Fruit fly (Drosophila melanogaster) whole organism, prepupa: ENCODE results near the gene wuho.
A peak's percentile ranks its signal among the peaks of the same experiment; 100 is the strongest.

Experiments used
- Blimp-1 ChIP-seq: fragments of 200-800 bp; sonication (Bioruptor generic); optimal IDR thresholded peaks from 3 replicates; lab custom pipeline; 2017; ENCODE audit warnings: missing biosample characterization, missing genetic modification characterization, mild to moderate bottlenecking, moderate library complexity, missing genetic modification reagents
- CG10631 ChIP-seq: fragments of 200-800 bp; sonication (Bioruptor generic); optimal IDR thresholded peaks from 2 replicates; lab custom pipeline; 2016; ENCODE audit warnings: missing biosample characterization, missing genetic modification characterization
- CG11762 ChIP-seq: fragments of 200-800 bp; sonication (Bioruptor generic); optimal IDR thresholded peaks from 3 replicates; lab custom pipeline; 2016; ENCODE audit warnings: missing biosample characterization, missing genetic modification characterization; ENCODE audit not compliant: insufficient read depth
- CG11902 ChIP-seq: fragments of 200-800 bp; sonication (Bioruptor generic); optimal IDR thresholded peaks from 3 replicates; lab custom pipeline; 2016; ENCODE audit warnings: missing biosample characterization, missing genetic modification characterization
- CG15336 ChIP-seq: fragments of 200-800 bp; sonication (Bioruptor generic); IDR thresholded peaks from 2 replicates; pipeline ENCODE4 v1.3.6; 2022; ENCODE audit warnings: missing biosample characterization, missing genetic modification characterization
- CG1621 ChIP-seq: fragments of 200-800 bp; sonication (Bioruptor generic); optimal IDR thresholded peaks from 3 replicates; lab custom pipeline; 2018; ENCODE audit warnings: missing biosample characterization, mild to moderate bottlenecking, missing genetic modification characterization
- CG3032 ChIP-seq: fragments of 200-800 bp; optimal IDR thresholded peaks from 2 replicates; lab custom pipeline; 2019; ENCODE audit warnings: missing biosample characterization, mild to moderate bottlenecking, missing genetic modification characterization, moderate library complexity
- CG31627 ChIP-seq: fragments of 200-800 bp; sonication (Bioruptor generic); optimal IDR thresholded peaks from 3 replicates; lab custom pipeline; 2016; ENCODE audit warnings: missing biosample characterization, missing genetic modification characterization
- CG32006 ChIP-seq: fragments of 200-800 bp; sonication (Bioruptor generic); optimal IDR thresholded peaks from 3 replicates; lab custom pipeline; 2017; ENCODE audit warnings: missing biosample characterization, mild to moderate bottlenecking, missing genetic modification characterization
- CG34406 ChIP-seq: fragments of 200-800 bp; sonication (Bioruptor generic); optimal IDR thresholded peaks from 3 replicates; lab custom pipeline; 2016; ENCODE audit warnings: missing biosample characterization, missing genetic modification characterization
- CG3919 ChIP-seq: fragments of 200-800 bp; sonication (Bioruptor generic); optimal IDR thresholded peaks from 3 replicates; lab custom pipeline; 2016; ENCODE audit warnings: missing biosample characterization, missing genetic modification characterization
- CG6792 ChIP-seq: fragments of 200-800 bp; sonication (Bioruptor generic); optimal IDR thresholded peaks from 3 replicates; lab custom pipeline; 2016; ENCODE audit warnings: missing biosample characterization, missing genetic modification characterization
- CG6854 ChIP-seq: fragments of 200-800 bp; sonication (Bioruptor generic); optimal IDR thresholded peaks from 2 replicates; lab custom pipeline; 2017; ENCODE audit warnings: missing biosample characterization, mild to moderate bottlenecking, missing genetic modification characterization
- CG8632 ChIP-seq: fragments of 200-800 bp; sonication (Bioruptor generic); optimal IDR thresholded peaks from 3 replicates; lab custom pipeline; 2016; ENCODE audit warnings: missing biosample characterization, missing genetic modification characterization
- Eip75B ChIP-seq: fragments of 200-800 bp; sonication (Bioruptor generic); optimal IDR thresholded peaks from 3 replicates; lab custom pipeline; 2016; ENCODE audit warnings: missing biosample characterization, missing genetic modification characterization
- Eip78C ChIP-seq: fragments of 200-800 bp; sonication (Bioruptor generic); peaks from one replicate; lab custom pipeline; 2016; ENCODE audit warnings: missing biosample characterization, missing genetic modification characterization
- Eip93F ChIP-seq: fragments of 200-800 bp; sonication (Bioruptor generic); optimal IDR thresholded peaks from 2 replicates; lab custom pipeline; 2016; ENCODE audit warnings: missing biosample characterization, mild to moderate bottlenecking, missing genetic modification characterization
- Gug ChIP-seq: fragments of 200-800 bp; sonication (Bioruptor generic); IDR thresholded peaks from 2 replicates; pipeline ENCODE4 v1.3.6; 2022; ENCODE audit warnings: missing biosample characterization, missing genetic modification characterization
- Hr38 ChIP-seq: sonication (Bioruptor generic); optimal IDR thresholded peaks from 2 replicates; lab custom pipeline; 2016; ENCODE audit warnings: missing biosample characterization, missing genetic modification characterization
- Hr39 ChIP-seq: fragments of 200-800 bp; sonication (Bioruptor generic); optimal IDR thresholded peaks from 2 replicates; lab custom pipeline; 2016; ENCODE audit warnings: missing biosample characterization, missing genetic modification characterization
- Hr4 ChIP-seq: fragments of 200-800 bp; sonication (Bioruptor generic); optimal IDR thresholded peaks from 3 replicates; lab custom pipeline; 2016; ENCODE audit warnings: missing biosample characterization, missing genetic modification characterization
- OdsH ChIP-seq: fragments of 200-800 bp; sonication (Bioruptor generic); optimal IDR thresholded peaks from 3 replicates; lab custom pipeline; 2016; ENCODE audit warnings: missing biosample characterization, missing genetic modification characterization
- Smox ChIP-seq: fragments of 200-800 bp; sonication (Bioruptor generic); optimal IDR thresholded peaks from 3 replicates; lab custom pipeline; 2016; ENCODE audit warnings: missing biosample characterization, missing genetic modification characterization
- Sox102F ChIP-seq: fragments of 200-800 bp; sonication (Bioruptor generic); optimal IDR thresholded peaks from 2 replicates; lab custom pipeline; 2016; ENCODE audit warnings: missing biosample characterization, mild to moderate bottlenecking, missing genetic modification characterization
- Sox14 ChIP-seq: fragments of 200-800 bp; sonication (Bioruptor generic); optimal IDR thresholded peaks from 3 replicates; lab custom pipeline; 2016; ENCODE audit warnings: missing biosample characterization, missing genetic modification characterization
- achi ChIP-seq: fragments of 200-800 bp; sonication (Bioruptor generic); optimal IDR thresholded peaks from 3 replicates; lab custom pipeline; 2016; ENCODE audit warnings: missing biosample characterization, missing genetic modification characterization
- acj6 ChIP-seq: fragments of 200-800 bp; sonication (Bioruptor generic); optimal IDR thresholded peaks from 3 replicates; lab custom pipeline; 2016; ENCODE audit warnings: missing biosample characterization, missing genetic modification characterization
- cyc ChIP-seq: fragments of 200-800 bp; sonication (Bioruptor generic); optimal IDR thresholded peaks from 3 replicates; lab custom pipeline; 2016; ENCODE audit warnings: missing biosample characterization, missing genetic modification characterization
- dsx ChIP-seq: fragments of 200-800 bp; optimal IDR thresholded peaks from 3 replicates; lab custom pipeline; 2019; ENCODE audit warnings: missing biosample characterization, mild to moderate bottlenecking, missing genetic modification characterization, moderate library complexity; ENCODE audit not compliant: poor library complexity, severe bottlenecking
- eg ChIP-seq: fragments of 200-800 bp; sonication (Bioruptor generic); IDR thresholded peaks from 3 replicates; pipeline ENCODE4 v1.3.6; 2022; ENCODE audit warnings: missing biosample characterization, missing genetic modification characterization
- esn ChIP-seq: fragments of 200-800 bp; sonication (Bioruptor generic); optimal IDR thresholded peaks from 2 replicates; lab custom pipeline; 2016; ENCODE audit warnings: missing biosample characterization, mild to moderate bottlenecking, missing genetic modification characterization, moderate library complexity
- fd85E ChIP-seq: fragments of 200-800 bp; sonication (Bioruptor generic); optimal IDR thresholded peaks from 3 replicates; lab custom pipeline; 2016; ENCODE audit warnings: missing biosample characterization, missing genetic modification characterization
- fkh ChIP-seq: fragments of 200-800 bp; sonication (Bioruptor generic); optimal IDR thresholded peaks from 3 replicates; lab custom pipeline; 2017; ENCODE audit warnings: missing biosample characterization, mild to moderate bottlenecking, missing genetic modification characterization, moderate library complexity
- lz ChIP-seq: fragments of 200-800 bp; sonication (Bioruptor generic); optimal IDR thresholded peaks from 3 replicates; lab custom pipeline; 2016; ENCODE audit warnings: missing biosample characterization, missing genetic modification characterization
- net ChIP-seq: fragments of 200-800 bp; sonication (Bioruptor generic); optimal IDR thresholded peaks from 3 replicates; lab custom pipeline; 2016; ENCODE audit warnings: missing biosample characterization, missing genetic modification characterization
- pdm3 ChIP-seq: fragments of 200-800 bp; sonication (Bioruptor generic); optimal IDR thresholded peaks from 3 replicates; lab custom pipeline; 2016; ENCODE audit warnings: missing biosample characterization, missing genetic modification characterization
- salr ChIP-seq, 2 experiments: fragments of 200-800 bp; sonication (Bioruptor generic); optimal IDR thresholded peaks; 3 replicates each; lab custom pipeline; 2016 to 2018; ENCODE audit warnings: missing biosample characterization in 2 of 2, missing genetic modification characterization in 2 of 2, mild to moderate bottlenecking in 1 of 2
- spab ChIP-seq: fragments of 200-800 bp; sonication (Bioruptor generic); optimal IDR thresholded peaks from 2 replicates; lab custom pipeline; 2017; ENCODE audit warnings: missing biosample characterization, mild to moderate bottlenecking, missing genetic modification characterization, missing genetic modification reagents
- ss ChIP-seq, 2 experiments: fragments of 200-800 bp; sonication (Bioruptor generic); optimal IDR thresholded peaks; 2 replicates in 1 of 2; 3 replicates in 1 of 2; lab custom pipeline; 2017 to 2018; ENCODE audit warnings: mild to moderate bottlenecking in 2 of 2, missing biosample characterization in 2 of 2, missing genetic modification characterization in 2 of 2, moderate library complexity in 1 of 2
- topi ChIP-seq: fragments of 200-800 bp; sonication (Bioruptor generic); optimal IDR thresholded peaks from 3 replicates; lab custom pipeline; 2016; ENCODE audit warnings: missing biosample characterization, missing genetic modification characterization
- vri ChIP-seq: fragments of 200-800 bp; sonication (Bioruptor generic); optimal IDR thresholded peaks from 3 replicates; lab custom pipeline; 2016; ENCODE audit warnings: missing biosample characterization, mild to moderate bottlenecking, missing genetic modification characterization

The wuho gene

DNA sequence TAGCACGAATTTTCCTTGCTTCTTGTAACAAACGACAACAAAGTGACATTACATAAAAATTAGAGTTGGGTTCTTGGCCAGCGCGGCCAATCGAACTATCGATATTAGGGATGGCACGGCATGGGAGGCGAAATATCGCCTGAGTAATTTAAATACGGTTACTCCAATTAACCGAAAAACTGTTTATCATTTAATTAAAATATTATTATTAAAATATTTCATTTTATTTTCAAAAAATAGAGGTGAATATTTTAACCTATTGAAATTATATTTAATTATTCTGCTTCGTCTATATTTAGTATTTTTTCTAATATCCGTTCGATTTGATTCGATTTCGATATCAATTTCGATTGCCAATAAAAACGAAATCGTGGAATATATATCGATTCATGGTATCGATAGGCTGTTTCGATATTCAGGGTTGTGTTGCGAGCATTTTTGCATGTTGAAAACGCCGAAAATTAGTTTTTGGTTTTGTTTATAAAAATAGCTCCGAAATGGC lies 32.4 kb upstream of the wuho start, which contains the start of the genes Rbcn-3A and Spx:
Gene Rbcn-3A (minus strand): TSS at position 74 of the 502 bp plus-strand sequence.
Gene Spx (plus strand): TSS at position 409 of the 502 bp plus-strand sequence.
- TF ChIP-seq topi (peak; percentile 13), CG3032 (tag; lab: Kevin White, UChicago) (peak; percentile 41), net (no peak), CG8632 (GFP tag; lab: Kevin White, UChicago) (peak; percentile 20), CG34406 (GFP tag; lab: Kevin White, UChicago) (peak; percentile 10), dsx (GFP tag; lab: Kevin White, UChicago) (peak; percentile 45), achi (GFP tag; lab: Kevin White, UChicago) (peak; percentile 47), Eip78C (GFP tag; lab: Kevin White, UChicago) (peak; percentile 61), fd85E (GFP tag; lab: Kevin White, UChicago) (no peak), eg (GFP tag; lab: Robert Waterston, UW) (0 out of 3 replicates have a peak, but pooled peaks have one; percentile 13), CG31627 (peak; percentile 3), vri (GFP tag; lab: Kevin White, UChicago) (peak; percentile 39), esn (GFP tag; lab: Kevin White, UChicago) (peak; percentile 42), lz (GFP tag; lab: Kevin White, UChicago) (peak; percentile 9), CG10631 (GFP tag; lab: Kevin White, UChicago) (no peak), acj6 (GFP tag; lab: Kevin White, UChicago) (peak; percentile 35), CG1621 (tag; lab: Kevin White, UChicago) (no peak), ss (GFP tag; optimal IDR thresholded peaks at IDR 0.05; lab: Kevin White, UChicago) (no peak)

DNA sequence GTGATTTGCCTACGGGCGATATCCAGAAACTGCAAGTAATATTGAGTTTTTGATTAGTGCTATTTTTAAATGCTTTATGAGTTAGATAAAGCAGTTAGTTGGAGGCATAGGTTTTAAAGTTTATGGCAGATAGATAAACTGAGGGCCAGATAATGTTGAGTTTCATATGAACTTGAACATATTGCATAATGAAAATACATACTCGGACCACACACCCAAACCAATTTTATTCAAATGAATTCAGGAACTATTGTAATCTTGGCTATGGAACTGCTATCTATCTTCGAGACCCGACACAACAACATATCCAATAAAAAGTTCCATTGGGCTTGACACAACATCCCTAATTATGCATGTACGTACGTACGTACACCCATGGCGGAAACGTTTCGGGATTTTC lies 28.2 kb upstream of the wuho start:
- no peak for TF ChIP-seq Smox (GFP tag; lab: Kevin White, UChicago)

DNA sequence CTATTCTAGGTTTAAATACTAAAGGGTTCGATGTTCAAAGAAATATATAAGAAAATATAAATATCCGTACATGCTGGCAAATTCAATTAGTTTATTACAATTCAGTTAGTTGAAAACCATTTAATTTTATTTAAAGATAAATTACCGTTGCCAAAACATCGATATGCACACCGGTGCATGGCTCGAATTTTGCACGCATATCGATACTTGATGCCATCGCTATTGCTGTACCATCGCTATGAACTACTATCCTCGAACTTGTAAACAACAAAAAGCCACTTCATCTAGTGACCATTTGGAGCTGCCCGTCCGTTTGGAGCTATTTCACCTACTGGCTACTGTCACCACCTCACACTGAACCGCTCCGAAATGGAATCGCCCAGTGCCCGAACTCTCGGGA lies 27.0 kb upstream of the wuho start, which contains the start of gene Josd:
Gene Josd (plus strand): TSS at position 270 of the 400 bp plus-strand sequence.
- TF ChIP-seq eg (GFP tag; lab: Robert Waterston, UW) (0 out of 3 replicates have a peak, but pooled peaks have one; percentile 18), CG11762 (GFP tag; lab: Kevin White, UChicago) (no peak), Hr38 (GFP tag; lab: Kevin White, UChicago) (no peak), esn (GFP tag; lab: Kevin White, UChicago) (peak; percentile 30), cyc (GFP tag; lab: Kevin White, UChicago) (no peak), CG15336 (GFP tag; lab: Robert Waterston, UW) (no peak), topi (peak; percentile 17), Blimp-1 (no peak), Eip78C (GFP tag; lab: Kevin White, UChicago) (peak; percentile 47), fkh (peak; percentile 37)

dm6 chrX:6263614-6264130 lies 24.2 kb upstream of the wuho start:
- TF ChIP-seq vri (GFP tag; lab: Kevin White, UChicago) (no peak), salr (GFP tag; optimal IDR thresholded peaks at IDR 0.05; lab: Kevin White, UChicago) (peak in 1 of 2 experiments; percentile 25), CG6854 (GFP tag; lab: Kevin White, UChicago) (no peak), net (peak; percentile 43), Blimp-1 (no peak), OdsH (GFP tag; lab: Kevin White, UChicago) (peak; percentile 22), Eip75B (GFP tag; lab: Kevin White, UChicago) (peak; percentile 16), spab (GFP tag; lab: Kevin White, UChicago) (no peak), Smox (GFP tag; lab: Kevin White, UChicago) (no peak), Hr4 (GFP tag; lab: Kevin White, UChicago) (peak; percentile 67), pdm3 (GFP tag; lab: Kevin White, UChicago) (peak; percentile 52), topi (peak; percentile 38), fd85E (GFP tag; lab: Kevin White, UChicago) (no peak), CG15336 (GFP tag; lab: Robert Waterston, UW) (peak; percentile 77), esn (GFP tag; lab: Kevin White, UChicago) (no peak), ss (GFP tag; optimal IDR thresholded peaks at IDR 0.05; lab: Kevin White, UChicago) (peak in 1 of 2 experiments; percentile 10), CG31627 (no peak), Eip93F (no peak), Gug (GFP tag; lab: Robert Waterston, UW) (no peak), CG3032 (tag; lab: Kevin White, UChicago) (peak; percentile 5), CG3919 (peak; percentile 19), fkh (peak; percentile 68), CG11762 (GFP tag; lab: Kevin White, UChicago) (peak; percentile 15), CG32006 (peak; percentile 77), CG11902 (GFP tag; lab: Kevin White, UChicago) (no peak), Hr39 (GFP tag; lab: Kevin White, UChicago) (no peak), Sox102F (GFP tag; lab: Kevin White, UChicago) (no peak), CG6792 (peak; percentile 8), Sox14 (peak; percentile 19), dsx (GFP tag; lab: Kevin White, UChicago) (peak; percentile 1)
